Fruit fly (Drosophila melanogaster) Kc167 (cell line): Measurements from ENCODE around the gene Nep7.

Source experiments
- Myc ChIP-seq: fragments of >200 bp; optimal IDR thresholded peaks from 2 replicates; lab custom pipeline; 2017; ENCODE audit warnings: missing external identifiers
- h ChIP-seq: fragments of >200 bp; optimal IDR thresholded peaks from 3 replicates; lab custom pipeline; 2018; ENCODE audit warnings: missing external identifiers
- insv ChIP-seq: fragments of >200 bp; optimal IDR thresholded peaks from 3 replicates; lab custom pipeline; 2018; ENCODE audit warnings: missing external identifiers
- psq ChIP-seq: fragments of >200 bp; optimal IDR thresholded peaks from 2 replicates; lab custom pipeline; 2017; ENCODE audit warnings: missing external identifiers
- ttk ChIP-seq: sonication (Bioruptor generic); optimal IDR thresholded peaks from 2 replicates; lab custom pipeline; 2017; ENCODE audit warnings: missing external identifiers

- no peak for TF ChIP-seq psq (lab: Kevin White, UChicago)
- no peak for TF ChIP-seq Myc
- no peak for TF ChIP-seq ttk (lab: Kevin White, UChicago)
- no peak for TF ChIP-seq insv (lab: Kevin White, UChicago)
- no peak for TF ChIP-seq h (lab: Kevin White, UChicago)
Measured at dm6 chr3R:27931461-27931860, 23.3 kb upstream of the Nep7 start.
